Fruit fly (Drosophila melanogaster): Measurements from ENCODE around the gene ATPsyndelta.

Gene ATPsyndelta

dm6 chrX:10184355-10185058 lies 28.3 kb upstream of the ATPsyndelta start (continued):
- no peak for TF ChIP-seq sna (GFP tag; IDR thresholded peaks at IDR 0.05; ENCODE audit: partially characterized antibody)
- no peak for TF ChIP-seq usp (GFP tag; optimal IDR thresholded peaks at IDR 0.05)
- peak; percentile 42 for TF ChIP-seq CG13424 (tag; optimal IDR thresholded peaks at IDR 0.05)
- TF ChIP-seq CG4360 (GFP tag; IDR thresholded peaks at IDR 0.05), result no peak
- TF ChIP-seq CG7839 (tag; optimal IDR thresholded peaks at IDR 0.05), result peak; percentile 73
- peak; percentile 14 for TF ChIP-seq CG12155 (GFP tag; optimal IDR thresholded peaks at IDR 0.05)
- TF ChIP-seq amos (GFP tag; IDR thresholded peaks at IDR 0.05; ENCODE audit: partially characterized antibody), result no peak
- no peak for TF ChIP-seq B-H2 (GFP tag; optimal IDR thresholded peaks at IDR 0.05)
- TF ChIP-seq C15 (GFP tag; IDR thresholded peaks at IDR 0.05), result 0 out of 3 replicates have a peak, but pooled peaks have one; percentile 35
- TF ChIP-seq hbn (GFP tag; IDR thresholded peaks at IDR 0.05; ENCODE audit: partially characterized antibody), result no peak
- no peak for TF ChIP-seq nau (GFP tag; optimal IDR thresholded peaks at IDR 0.05)
- no peak for TF ChIP-seq CG7745 (tag; optimal IDR thresholded peaks at IDR 0.05)
- TF ChIP-seq Mrtf (GFP tag; IDR thresholded peaks at IDR 0.05), result peak; percentile 43; the same call in 1 of the 3 replicates
- peak; percentile 60 for TF ChIP-seq caup (GFP tag; optimal IDR thresholded peaks at IDR 0.05; ENCODE audit: severe bottlenecking)
- TF ChIP-seq CG14965 (GFP tag; optimal IDR thresholded peaks at IDR 0.05; ENCODE audit: borderline replicate concordance), result no peak
- peak; percentile 81 for TF ChIP-seq CG2120 (GFP tag; optimal IDR thresholded peaks at IDR 0.05)
- no peak for TF ChIP-seq inv (GFP tag; IDR thresholded peaks at IDR 0.05; ENCODE audit: partially characterized antibody)
- TF ChIP-seq pfk (GFP tag; optimal IDR thresholded peaks at IDR 0.05), result no peak
- TF ChIP-seq Elba2 (GFP tag; optimal IDR thresholded peaks at IDR 0.05), result no peak
- TF ChIP-seq Asciz (GFP tag; optimal IDR thresholded peaks at IDR 0.05), result no peak
- peak; percentile 73 for TF ChIP-seq CG12769 (tag; optimal IDR thresholded peaks at IDR 0.05)
- 0 out of 3 replicates have a peak, but pooled peaks have one; percentile 17 for TF ChIP-seq ken (GFP tag; IDR thresholded peaks at IDR 0.05)
- TF ChIP-seq run (tag; optimal IDR thresholded peaks at IDR 0.05), result no peak
- TF ChIP-seq pho (GFP tag; optimal IDR thresholded peaks at IDR 0.05), result peak; percentile 44
- peak; percentile 9; the same call in 1 of the 2 replicates for TF ChIP-seq CG14667 (GFP tag; IDR thresholded peaks at IDR 0.05)
- no peak for TF ChIP-seq CG2202 (tag; optimal IDR thresholded peaks at IDR 0.05)
- no peak for TF ChIP-seq Trl (optimal IDR thresholded peaks at IDR 0.05)
- TF ChIP-seq Trl (GFP tag; optimal IDR thresholded peaks at IDR 0.05), result peak; percentile 47
- no peak for TF ChIP-seq slp2 (GFP tag; optimal IDR thresholded peaks at IDR 0.05)
- TF ChIP-seq CG12744 (GFP tag; optimal IDR thresholded peaks at IDR 0.05), result no peak
- 0 out of 2 replicates have a peak, but pooled peaks have one; percentile 23 for TF ChIP-seq Doc2 (GFP tag; IDR thresholded peaks at IDR 0.05)
- TF ChIP-seq gcm (GFP tag; optimal IDR thresholded peaks at IDR 0.05), result no peak
- peak; percentile 25; the same call in 1 of the 2 replicates for TF ChIP-seq E2f2 (GFP tag; IDR thresholded peaks at IDR 0.05)
- no peak for TF ChIP-seq Bdp1 (GFP tag; optimal IDR thresholded peaks at IDR 0.05)
- TF ChIP-seq pb (GFP tag; optimal IDR thresholded peaks at IDR 0.05), result no peak
- TF ChIP-seq wdn (GFP tag; IDR thresholded peaks at IDR 0.05), result 0 out of 2 replicates have a peak, but pooled peaks have one; percentile 21
- TF ChIP-seq ro (GFP tag; IDR thresholded peaks at IDR 0.05), result no peak
- peak; percentile 71 for TF ChIP-seq CG3847 (GFP tag; IDR thresholded peaks at IDR 0.05)
- TF ChIP-seq CG11093 (GFP tag; IDR thresholded peaks at IDR 0.05), result peak; percentile 42; the same call in 1 of the 3 replicates
- no peak for TF ChIP-seq Jarid2 (GFP tag; optimal IDR thresholded peaks at IDR 0.05)
- TF ChIP-seq luna (GFP tag; optimal IDR thresholded peaks at IDR 0.05), result no peak
- no peak for TF ChIP-seq CG16815 (GFP tag; optimal IDR thresholded peaks at IDR 0.05)
- no peak for TF ChIP-seq stwl (tag; optimal IDR thresholded peaks at IDR 0.05)
- no peak for TF ChIP-seq chn (GFP tag; optimal IDR thresholded peaks at IDR 0.05)
- TF ChIP-seq HLH54F (GFP tag; optimal IDR thresholded peaks at IDR 0.05), result peak; percentile 28
- no peak for TF ChIP-seq CG4617 (GFP tag; optimal IDR thresholded peaks at IDR 0.05; ENCODE audit: borderline replicate concordance)
- TF ChIP-seq CG4282 (GFP tag; optimal IDR thresholded peaks at IDR 0.05), result no peak
- peak; percentile 60 for TF ChIP-seq CG14441 (GFP tag; IDR thresholded peaks at IDR 0.05)
- TF ChIP-seq CG18764 (GFP tag; optimal IDR thresholded peaks at IDR 0.05), result no peak

All from whole organism, embryonic.